Worm (Caenorhabditis elegans) whole organism, late embryonic: ENCODE results near the gene srm-4.

Experiments
- lin-11 ChIP-seq: fragments of 200-800 bp; sonication (Bioruptor generic); optimal IDR thresholded peaks from 2 replicates; lab custom pipeline; 2018; ENCODE audit warnings: mild to moderate bottlenecking, missing genetic modification characterization, missing compliant biosample characterization
- nfya-1 ChIP-seq: sonication (generic microtip); optimal IDR thresholded peaks from 2 replicates; lab custom pipeline; 2017; ENCODE audit warnings: missing genetic modification characterization, mild to moderate bottlenecking, missing compliant biosample characterization, antibody characterized with exemption, moderate library complexity
- tbx-2 ChIP-seq: sonication (generic microtip); optimal IDR thresholded peaks from 2 replicates; lab custom pipeline; 2016; ENCODE audit warnings: missing genetic modification characterization, missing compliant biosample characterization

DNA sequence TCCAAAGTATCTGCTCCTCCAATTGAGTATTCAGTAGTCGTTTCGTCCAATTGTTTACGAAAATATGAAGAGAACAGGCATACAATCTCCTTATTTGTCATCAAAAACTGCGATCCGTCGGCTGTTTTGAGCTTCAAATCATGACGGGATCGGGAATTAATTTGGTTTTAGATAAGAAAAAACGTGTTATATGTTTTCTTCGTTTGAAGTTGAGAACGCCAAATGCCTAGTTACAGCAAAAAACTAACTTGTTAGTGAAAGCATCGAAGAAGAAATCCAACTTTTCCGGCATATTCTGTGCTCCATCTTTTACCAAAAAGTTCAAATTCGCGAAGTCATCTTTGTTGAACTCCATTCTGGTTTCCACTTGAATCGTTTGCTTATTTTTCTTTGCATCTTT, 43.9 kb upstream of the srm-4 start, which contains the start of gene F14D7.1:
- no peak for TF ChIP-seq nfya-1 (tag; lab: Kevin White, UChicago)
- TF ChIP-seq lin-11 (tag; lab: Kevin White, UChicago): no peak
- TF ChIP-seq tbx-2 (tag; lab: Kevin White, UChicago): no peak
